Fruit fly (Drosophila melanogaster): Measurements from ENCODE around the gene klu.

The klu gene

DNA sequence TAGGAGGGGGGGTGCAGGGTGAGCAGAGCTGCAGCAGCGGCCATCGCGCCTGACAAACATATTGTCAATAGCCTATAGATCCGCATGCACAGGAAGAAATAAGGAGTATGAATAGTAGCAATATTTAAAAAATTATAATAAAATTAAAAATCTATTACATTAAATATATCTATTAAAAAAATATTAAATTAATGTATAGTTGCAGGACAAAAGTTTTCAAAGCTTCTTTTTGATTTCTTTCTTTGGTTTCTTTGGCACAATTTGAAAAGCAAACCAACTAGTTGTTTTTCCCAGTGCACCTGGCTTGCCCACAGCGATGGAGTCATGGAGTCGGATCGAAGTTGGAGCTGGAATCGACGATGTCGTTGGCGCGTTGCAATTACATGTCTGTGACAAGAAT, 22.8 kb upstream of the klu start:
- TF ChIP-seq CG15710 (tag; optimal IDR thresholded peaks at IDR 0.05) (peak; percentile 53), Snoo (tag; optimal IDR thresholded peaks at IDR 0.05) (peak; percentile 6), CG8301 (tag; optimal IDR thresholded peaks at IDR 0.05) (peak; percentile 47), CG34367 (tag; optimal IDR thresholded peaks at IDR 0.05) (peak; percentile 39), fd96Ca (GFP tag; IDR thresholded peaks at IDR 0.05) (0 out of 3 replicates have a peak, but pooled peaks have one; percentile 40), EcR (GFP tag; optimal IDR thresholded peaks at IDR 0.05) (no peak), Pif1A (GFP tag; optimal IDR thresholded peaks at IDR 0.05) (no peak), rn (GFP tag; IDR thresholded peaks at IDR 0.05) (no peak), CG17806 (tag; optimal IDR thresholded peaks at IDR 0.05) (peak; percentile 47), D1 (tag; optimal IDR thresholded peaks at IDR 0.05) (no peak), Ets98B (GFP tag; IDR thresholded peaks at IDR 0.05) (peak; percentile 59; the same call in 1 of the 2 replicates), CG14655 (GFP tag; optimal IDR thresholded peaks at IDR 0.05) (peak; percentile 60), CG4496 (GFP tag; IDR thresholded peaks at IDR 0.05) (0 out of 3 replicates have a peak, but pooled peaks have one; percentile 38), CG10348 (GFP tag; IDR thresholded peaks at IDR 0.05) (no peak), CG32121 (GFP tag; IDR thresholded peaks at IDR 0.05) (peak; percentile 54; the same call in 1 of the 2 replicates), CG12605 (GFP tag; IDR thresholded peaks at IDR 0.05) (no peak; the same call in 1 of the 2 replicates), CG13204 (GFP tag; optimal IDR thresholded peaks at IDR 0.05) (peak; percentile 9), CG8159 (tag; optimal IDR thresholded peaks at IDR 0.05) (peak; percentile 60), Pif1B (GFP tag; optimal IDR thresholded peaks at IDR 0.05) (peak; percentile 22), gl (tag; optimal IDR thresholded peaks at IDR 0.05) (no peak), CG9948 (tag; optimal IDR thresholded peaks at IDR 0.05) (peak; percentile 50)

- TF ChIP-seq D1 (tag; optimal IDR thresholded peaks at IDR 0.05) (no peak), CG17806 (tag; optimal IDR thresholded peaks at IDR 0.05) (no peak), EcR (GFP tag; optimal IDR thresholded peaks at IDR 0.05) (no peak), fd96Ca (GFP tag; IDR thresholded peaks at IDR 0.05) (no peak)
Observed at dm6 chr3L:11027279-11027678, 18.3 kb upstream of the klu start, which contains the start of gene CG32081. Gene CG32081 (plus strand): TSS chr3L:11027579.

DNA sequence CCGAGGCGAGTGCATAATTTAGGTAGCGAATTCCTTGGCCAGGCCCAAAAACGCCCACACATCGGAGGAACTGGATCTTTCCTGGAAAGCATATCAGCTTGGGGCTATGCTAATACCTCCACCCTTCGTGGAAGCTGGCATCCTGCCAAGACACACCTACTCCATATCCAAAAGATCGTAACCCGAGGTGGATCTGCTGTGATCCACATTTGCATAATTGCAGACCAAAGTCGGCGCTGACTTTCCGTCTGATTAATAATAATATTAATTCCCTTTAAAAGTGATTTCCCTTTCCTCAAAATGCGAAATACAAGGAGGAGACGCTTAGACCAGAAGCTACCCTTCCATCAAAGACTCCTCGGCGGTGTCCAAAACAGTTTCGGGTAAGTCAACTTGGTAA, 16.3 kb upstream of the klu start, which contains the start of gene CG32079:
Gene CG32079 (plus strand): TSS at position 301 of the 400 bp plus-strand sequence.
- TF ChIP-seq CG8159 (tag; optimal IDR thresholded peaks at IDR 0.05) (no peak), CG8301 (tag; optimal IDR thresholded peaks at IDR 0.05) (no peak), Pif1A (GFP tag; optimal IDR thresholded peaks at IDR 0.05) (no peak), CG32121 (GFP tag; IDR thresholded peaks at IDR 0.05) (no peak), CG14655 (GFP tag; optimal IDR thresholded peaks at IDR 0.05) (no peak), Ets98B (GFP tag; IDR thresholded peaks at IDR 0.05) (no peak), CG10348 (GFP tag; IDR thresholded peaks at IDR 0.05) (no peak), CG9948 (tag; optimal IDR thresholded peaks at IDR 0.05) (no peak), fd96Ca (GFP tag; IDR thresholded peaks at IDR 0.05) (no peak), CG13204 (GFP tag; optimal IDR thresholded peaks at IDR 0.05) (no peak), EcR (GFP tag; optimal IDR thresholded peaks at IDR 0.05) (no peak), rn (GFP tag; IDR thresholded peaks at IDR 0.05) (no peak), Pif1B (GFP tag; optimal IDR thresholded peaks at IDR 0.05) (no peak)

- TF ChIP-seq CG13204 (GFP tag; optimal IDR thresholded peaks at IDR 0.05) = no peak
- no peak for TF ChIP-seq CG4496 (GFP tag; IDR thresholded peaks at IDR 0.05)
- no peak for TF ChIP-seq Pif1A (GFP tag; optimal IDR thresholded peaks at IDR 0.05)
- TF ChIP-seq fd96Ca (GFP tag; IDR thresholded peaks at IDR 0.05) = no peak
- TF ChIP-seq CG34367 (tag; optimal IDR thresholded peaks at IDR 0.05) = no peak
- no peak for TF ChIP-seq CG9948 (tag; optimal IDR thresholded peaks at IDR 0.05)
- TF ChIP-seq CG10348 (GFP tag; IDR thresholded peaks at IDR 0.05) = no peak
- TF ChIP-seq CG17806 (tag; optimal IDR thresholded peaks at IDR 0.05) = no peak
- TF ChIP-seq Pif1B (GFP tag; optimal IDR thresholded peaks at IDR 0.05) = no peak
- TF ChIP-seq Snoo (tag; optimal IDR thresholded peaks at IDR 0.05) = no peak
- TF ChIP-seq rn (GFP tag; IDR thresholded peaks at IDR 0.05) = no peak
- no peak for TF ChIP-seq EcR (GFP tag; optimal IDR thresholded peaks at IDR 0.05)
- TF ChIP-seq CG8301 (tag; optimal IDR thresholded peaks at IDR 0.05) = no peak
- no peak for TF ChIP-seq CG12605 (GFP tag; IDR thresholded peaks at IDR 0.05)
- no peak for TF ChIP-seq CG14655 (GFP tag; optimal IDR thresholded peaks at IDR 0.05)
- TF ChIP-seq CG32121 (GFP tag; IDR thresholded peaks at IDR 0.05) = no peak
- no peak for TF ChIP-seq gl (tag; optimal IDR thresholded peaks at IDR 0.05)
Observed at dm6 chr3L:11023235-11023634, 14.2 kb upstream of the klu start, which contains the start of gene Fad2. Gene Fad2 (plus strand): TSS chr3L:11023535.

DNA sequence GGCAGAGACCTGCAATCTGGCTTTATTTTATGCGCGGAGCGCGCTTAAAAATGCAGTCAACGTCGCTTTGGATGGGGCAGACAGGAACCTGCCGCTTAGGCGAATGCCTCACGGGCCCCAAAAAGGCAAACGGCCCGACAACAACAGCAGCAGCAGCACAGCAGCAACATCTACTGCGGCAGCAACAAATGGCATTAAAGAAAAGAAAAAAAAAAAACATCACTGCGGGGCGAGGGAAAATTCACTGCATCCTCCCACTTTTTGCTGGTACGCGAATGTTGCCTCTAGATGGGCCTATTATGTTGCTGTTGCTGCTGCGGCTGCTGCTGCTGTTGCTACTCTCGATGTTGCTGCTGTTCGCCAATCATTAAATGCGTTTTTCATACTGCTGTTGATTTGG, 13.0 kb upstream of the klu start:
- TF ChIP-seq CG13204 (GFP tag; optimal IDR thresholded peaks at IDR 0.05) (peak; percentile 87), CG9948 (tag; optimal IDR thresholded peaks at IDR 0.05) (no peak), EcR (GFP tag; optimal IDR thresholded peaks at IDR 0.05) (peak; percentile 51), CG34367 (tag; optimal IDR thresholded peaks at IDR 0.05) (no peak), D1 (tag; optimal IDR thresholded peaks at IDR 0.05) (no peak), CG4496 (GFP tag; IDR thresholded peaks at IDR 0.05) (0 out of 3 replicates have a peak, but pooled peaks have one; percentile 27), CG15710 (tag; optimal IDR thresholded peaks at IDR 0.05) (no peak), Snoo (tag; optimal IDR thresholded peaks at IDR 0.05) (no peak), CG10348 (GFP tag; IDR thresholded peaks at IDR 0.05) (0 out of 2 replicates have a peak, but pooled peaks have one; percentile 26), fd96Ca (GFP tag; IDR thresholded peaks at IDR 0.05) (0 out of 3 replicates have a peak, but pooled peaks have one; percentile 5), Pif1B (GFP tag; optimal IDR thresholded peaks at IDR 0.05) (no peak)

dm6 chr3L:11020058-11020457, 11.1 kb upstream of the klu start:
- TF ChIP-seq EcR (GFP tag; optimal IDR thresholded peaks at IDR 0.05) (no peak), Pif1A (GFP tag; optimal IDR thresholded peaks at IDR 0.05) (no peak), CG15710 (tag; optimal IDR thresholded peaks at IDR 0.05) (no peak), CG34367 (tag; optimal IDR thresholded peaks at IDR 0.05) (no peak), gl (tag; optimal IDR thresholded peaks at IDR 0.05) (no peak)

Data from whole organism, pupa.